Worm (Caenorhabditis elegans) whole organism, early embryonic: ENCODE data around the gene uggt-1.

Source experiments
- ama-1 ChIP-seq: fragments of 150-350 bp; optimal IDR thresholded peaks from 2 replicates; lab custom pipeline; 2014
- ceh-36 ChIP-seq: sonication (generic microtip); optimal IDR thresholded peaks from 2 replicates; lab custom pipeline; 2016; ENCODE audit warnings: missing genetic modification characterization, inconsistent platforms, missing compliant biosample characterization
- sea-1 ChIP-seq: fragments of 200-800 bp; sonication (Bioruptor generic); conservative IDR thresholded peaks from 2 replicates; pipeline ENCODE4 v1.3.6; 2022; ENCODE audit warnings: missing genetic modification characterization, missing compliant biosample characterization

DNA sequence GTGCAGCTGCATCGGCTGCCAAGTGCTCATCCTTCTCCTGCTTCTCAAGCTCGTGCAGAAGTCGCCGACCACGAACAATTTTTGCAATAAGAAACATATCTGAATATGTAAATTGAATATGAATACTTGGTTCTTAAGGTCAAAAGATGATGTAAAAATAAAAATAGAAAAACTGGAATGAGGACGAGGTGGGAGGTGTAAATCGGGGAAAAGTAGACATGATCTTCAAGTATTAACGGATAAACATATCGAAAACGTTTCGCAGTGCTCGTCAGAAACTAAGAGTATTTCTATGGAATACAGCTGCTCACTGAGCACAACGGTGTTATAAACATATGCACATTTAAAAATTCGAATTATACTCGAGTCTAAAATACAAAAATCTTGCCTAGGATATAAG, 39.3 kb upstream of the uggt-1 start, which contains the start of gene glb-16:
- no peak for TF ChIP-seq ama-1 (lab: Kevin White, UChicago)
- no peak for TF ChIP-seq ceh-36
- no peak for TF ChIP-seq sea-1
